Fruit fly (Drosophila melanogaster) whole organism, wandering third instar larva: ENCODE data around the gene CG42521.

Source experiments
- CrebA ChIP-seq: fragments of 200-800 bp; sonication (Bioruptor generic); optimal IDR thresholded peaks from 2 replicates; lab custom pipeline; 2016; ENCODE audit warnings: missing biosample characterization, mild to moderate bottlenecking, missing genetic modification characterization, borderline replicate concordance
- Vsx2 ChIP-seq: fragments of 200-300, 225-300 bp; sonication (Bioruptor generic); optimal IDR thresholded peaks from 2 replicates; lab custom pipeline; 2018; ENCODE audit warnings: missing biosample characterization, missing genetic modification characterization; ENCODE audit not compliant: partially characterized antibody
- h ChIP-seq: fragments of 200-800 bp; sonication (Bioruptor generic); optimal IDR thresholded peaks from 3 replicates; lab custom pipeline; 2016; ENCODE audit warnings: missing biosample characterization, mild to moderate bottlenecking, missing genetic modification characterization

- TF ChIP-seq Vsx2: no peak
- no peak for TF ChIP-seq CrebA
- TF ChIP-seq h (GFP tag; lab: Kevin White, UChicago): no peak
These were observed 41.6 kb downstream of the CG42521 start for dm6 chr3L:10581688-10582288.
